Fruit fly (Drosophila melanogaster): ENCODE measurements around the gene CG15385.

CG15385 gene

DNA sequence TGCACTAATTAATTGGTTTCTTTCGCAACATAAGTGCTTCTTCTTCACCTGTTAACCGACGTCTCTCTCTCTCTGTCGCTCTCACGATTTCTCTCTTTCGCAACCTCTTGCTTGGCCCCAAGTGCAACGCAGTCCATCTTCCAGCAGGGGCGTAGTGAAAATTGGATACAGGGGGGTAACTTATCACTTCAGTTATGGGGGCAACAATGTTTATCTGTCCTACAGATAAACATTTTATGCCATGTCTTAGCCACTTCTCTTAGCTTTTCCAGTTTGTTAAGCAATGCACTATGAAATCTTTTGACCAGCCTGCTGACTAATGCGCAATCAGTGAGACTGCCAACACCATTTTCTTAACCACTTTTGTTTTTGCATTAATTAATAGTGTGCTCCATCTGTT is 14.9 kb upstream of the CG15385 start:
- TF ChIP-seq rn (GFP tag; IDR thresholded peaks at IDR 0.05), result no peak
- no peak for TF ChIP-seq gl (tag; optimal IDR thresholded peaks at IDR 0.05)
- TF ChIP-seq D1 (tag; optimal IDR thresholded peaks at IDR 0.05), result no peak
- peak; percentile 59 for TF ChIP-seq CG9948 (tag; optimal IDR thresholded peaks at IDR 0.05)
- TF ChIP-seq Pif1B (GFP tag; optimal IDR thresholded peaks at IDR 0.05), result peak; percentile 76
- TF ChIP-seq CG8301 (tag; optimal IDR thresholded peaks at IDR 0.05), result peak; percentile 69
- peak; percentile 82 for TF ChIP-seq CG32121 (GFP tag; IDR thresholded peaks at IDR 0.05)
- TF ChIP-seq Pif1A (GFP tag; optimal IDR thresholded peaks at IDR 0.05), result peak; percentile 85
- peak; percentile 54; the same call in 1 of the 2 replicates for TF ChIP-seq CG10348 (GFP tag; IDR thresholded peaks at IDR 0.05)
- peak; percentile 83 for TF ChIP-seq Ets98B (GFP tag; IDR thresholded peaks at IDR 0.05)
- TF ChIP-seq CG17806 (tag; optimal IDR thresholded peaks at IDR 0.05), result peak; percentile 72
- no peak for TF ChIP-seq EcR (GFP tag; optimal IDR thresholded peaks at IDR 0.05)
- peak; percentile 68 for TF ChIP-seq CG15710 (tag; optimal IDR thresholded peaks at IDR 0.05)
- TF ChIP-seq CG4496 (GFP tag; IDR thresholded peaks at IDR 0.05), result peak; percentile 87
- TF ChIP-seq CG34367 (tag; optimal IDR thresholded peaks at IDR 0.05), result peak; percentile 60
- TF ChIP-seq CG8159 (tag; optimal IDR thresholded peaks at IDR 0.05), result peak; percentile 62
- peak; percentile 86 for TF ChIP-seq fd96Ca (GFP tag; IDR thresholded peaks at IDR 0.05)
- TF ChIP-seq CG13204 (GFP tag; optimal IDR thresholded peaks at IDR 0.05), result no peak
- TF ChIP-seq Snoo (tag; optimal IDR thresholded peaks at IDR 0.05), result peak; percentile 74
- TF ChIP-seq CG14655 (GFP tag; optimal IDR thresholded peaks at IDR 0.05), result peak; percentile 76
- TF ChIP-seq CG12605 (GFP tag; IDR thresholded peaks at IDR 0.05), result peak; percentile 84

- peak; percentile 75 for TF ChIP-seq fd96Ca (GFP tag; IDR thresholded peaks at IDR 0.05)
- peak; percentile 17 for TF ChIP-seq gl (tag; optimal IDR thresholded peaks at IDR 0.05)
- peak; percentile 85 for TF ChIP-seq CG32121 (GFP tag; IDR thresholded peaks at IDR 0.05)
- TF ChIP-seq CG14655 (GFP tag; optimal IDR thresholded peaks at IDR 0.05), result peak; percentile 76
- TF ChIP-seq CG13204 (GFP tag; optimal IDR thresholded peaks at IDR 0.05), result no peak
- TF ChIP-seq CG10348 (GFP tag; IDR thresholded peaks at IDR 0.05), result no peak
- TF ChIP-seq CG9948 (tag; optimal IDR thresholded peaks at IDR 0.05), result peak; percentile 56
- TF ChIP-seq CG15710 (tag; optimal IDR thresholded peaks at IDR 0.05), result peak; percentile 84
- TF ChIP-seq CG4496 (GFP tag; IDR thresholded peaks at IDR 0.05), result peak; percentile 85
- TF ChIP-seq Snoo (tag; optimal IDR thresholded peaks at IDR 0.05), result peak; percentile 76
- peak; percentile 68 for TF ChIP-seq Ets98B (GFP tag; IDR thresholded peaks at IDR 0.05)
- TF ChIP-seq CG8159 (tag; optimal IDR thresholded peaks at IDR 0.05), result peak; percentile 77
- TF ChIP-seq CG12605 (GFP tag; IDR thresholded peaks at IDR 0.05), result no peak
- TF ChIP-seq CG8301 (tag; optimal IDR thresholded peaks at IDR 0.05), result peak; percentile 69
- peak; percentile 77 for TF ChIP-seq Pif1A (GFP tag; optimal IDR thresholded peaks at IDR 0.05)
- TF ChIP-seq CG34367 (tag; optimal IDR thresholded peaks at IDR 0.05), result peak; percentile 72
- peak; percentile 62 for TF ChIP-seq CG17806 (tag; optimal IDR thresholded peaks at IDR 0.05)
- peak; percentile 65 for TF ChIP-seq Pif1B (GFP tag; optimal IDR thresholded peaks at IDR 0.05)
- TF ChIP-seq D1 (tag; optimal IDR thresholded peaks at IDR 0.05), result no peak
- TF ChIP-seq rn (GFP tag; IDR thresholded peaks at IDR 0.05), result peak; percentile 58; the same call in 1 of the 2 replicates
- no peak for TF ChIP-seq EcR (GFP tag; optimal IDR thresholded peaks at IDR 0.05)
These were observed 14.1 kb upstream of the CG15385 start, which contains the start of the genes CG15387 and sau for dm6 chr2L:2226259-2227121. TSS of gene CG15387 (minus strand) at chr2L:2226294. TSS of gene sau (plus strand) at chr2L:2226342.

DNA sequence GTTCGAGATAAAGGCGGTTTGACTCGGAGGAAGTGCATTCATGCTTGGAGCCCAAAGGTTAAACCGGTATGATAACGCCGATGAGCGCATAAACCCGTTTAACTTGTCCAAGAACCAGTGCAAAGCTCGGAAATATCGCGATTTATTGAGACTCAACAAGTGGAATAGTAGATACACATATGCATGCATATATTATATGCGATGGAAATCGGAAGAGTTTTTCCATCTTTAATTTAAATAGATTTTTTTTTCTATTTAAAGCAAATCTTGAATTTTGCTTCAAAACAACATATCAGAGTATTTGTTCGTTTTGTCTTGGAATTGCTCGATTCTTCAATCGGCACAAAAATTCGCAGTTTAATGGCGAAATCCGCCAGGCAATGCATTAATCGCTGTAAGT is 10.0 kb upstream of the CG15385 start:
- TF ChIP-seq CG34367 (tag; optimal IDR thresholded peaks at IDR 0.05) (no peak), CG4496 (GFP tag; IDR thresholded peaks at IDR 0.05) (0 out of 3 replicates have a peak, but pooled peaks have one; percentile 21), CG14655 (GFP tag; optimal IDR thresholded peaks at IDR 0.05) (peak; percentile 31), CG8301 (tag; optimal IDR thresholded peaks at IDR 0.05) (peak; percentile 9), CG10348 (GFP tag; IDR thresholded peaks at IDR 0.05) (no peak), Pif1A (GFP tag; optimal IDR thresholded peaks at IDR 0.05) (peak; percentile 11)

- peak; percentile 99 for TF ChIP-seq CG8301 (tag; optimal IDR thresholded peaks at IDR 0.05)
- TF ChIP-seq CG17806 (tag; optimal IDR thresholded peaks at IDR 0.05), result peak; percentile 98
- TF ChIP-seq CG14655 (GFP tag; optimal IDR thresholded peaks at IDR 0.05), result peak; percentile 99
- TF ChIP-seq CG4496 (GFP tag; IDR thresholded peaks at IDR 0.05), result peak; percentile 100
- TF ChIP-seq fd96Ca (GFP tag; IDR thresholded peaks at IDR 0.05), result peak; percentile 99
- TF ChIP-seq CG13204 (GFP tag; optimal IDR thresholded peaks at IDR 0.05), result peak; percentile 96
- peak; percentile 98 for TF ChIP-seq gl (tag; optimal IDR thresholded peaks at IDR 0.05)
- TF ChIP-seq Pif1B (GFP tag; optimal IDR thresholded peaks at IDR 0.05), result peak; percentile 99
- TF ChIP-seq CG15710 (tag; optimal IDR thresholded peaks at IDR 0.05), result peak; percentile 99
- peak; percentile 99 for TF ChIP-seq CG34367 (tag; optimal IDR thresholded peaks at IDR 0.05)
- TF ChIP-seq Pif1A (GFP tag; optimal IDR thresholded peaks at IDR 0.05), result peak; percentile 99
- TF ChIP-seq Ets98B (GFP tag; IDR thresholded peaks at IDR 0.05), result peak; percentile 99
- peak; percentile 100 for TF ChIP-seq CG12605 (GFP tag; IDR thresholded peaks at IDR 0.05)
- TF ChIP-seq D1 (tag; optimal IDR thresholded peaks at IDR 0.05), result no peak
- peak; percentile 98 for TF ChIP-seq CG8159 (tag; optimal IDR thresholded peaks at IDR 0.05)
- TF ChIP-seq CG10348 (GFP tag; IDR thresholded peaks at IDR 0.05), result peak; percentile 98
- peak; percentile 80 for TF ChIP-seq EcR (GFP tag; optimal IDR thresholded peaks at IDR 0.05)
- peak; percentile 99 for TF ChIP-seq CG32121 (GFP tag; IDR thresholded peaks at IDR 0.05)
- peak; percentile 97 for TF ChIP-seq Snoo (tag; optimal IDR thresholded peaks at IDR 0.05)
- peak; percentile 98 for TF ChIP-seq CG9948 (tag; optimal IDR thresholded peaks at IDR 0.05)
- TF ChIP-seq rn (GFP tag; IDR thresholded peaks at IDR 0.05), result peak; percentile 99
These were observed 9.3 kb upstream of the CG15385 start for dm6 chr2L:2221649-2222150.
